Fruit fly (Drosophila melanogaster) whole organism, embryonic: Measurements from ENCODE around the gene org-1.

Experiments
- Atf3 ChIP-seq: fragments of 200-800 bp; sonication (Bioruptor generic); optimal IDR thresholded peaks from 3 replicates; lab custom pipeline; 2016; ENCODE audit warnings: missing biosample characterization, missing genetic modification characterization
- CG10462 ChIP-seq: fragments of 200-800 bp; sonication (Bioruptor generic); optimal IDR thresholded peaks from 2 replicates; lab custom pipeline; 2016; ENCODE audit warnings: missing biosample characterization, missing genetic modification characterization
- CG11085 ChIP-seq: fragments of 200-800 bp; sonication (Bioruptor generic); IDR thresholded peaks from 2 replicates; pipeline ENCODE4 v1.3.6; 2022; ENCODE audit warnings: missing biosample characterization, missing genetic modification characterization
- CG11247 ChIP-seq: fragments of 200-800 bp; sonication (Bioruptor generic); IDR thresholded peaks from 2 replicates; pipeline ENCODE4 v1.3.6; 2022; ENCODE audit warnings: missing biosample characterization, missing genetic modification characterization
- CG13123 ChIP-seq: fragments of 200-800 bp; sonication (Bioruptor generic); optimal IDR thresholded peaks from 2 replicates; lab custom pipeline; 2016; ENCODE audit warnings: missing biosample characterization, missing genetic modification characterization
- CG14965 ChIP-seq: fragments of 200-800 bp; sonication (Bioruptor generic); optimal IDR thresholded peaks from 2 replicates; lab custom pipeline; 2016; ENCODE audit warnings: missing biosample characterization, missing genetic modification characterization, borderline replicate concordance
- CG15479 ChIP-seq: fragments of 200-800 bp; sonication (Bioruptor generic); optimal IDR thresholded peaks from 3 replicates; lab custom pipeline; 2019; ENCODE audit warnings: missing biosample characterization, mild to moderate bottlenecking, missing genetic modification characterization, moderate library complexity
- CG18011 ChIP-seq: fragments of 200-800 bp; sonication (Bioruptor generic); optimal IDR thresholded peaks from 2 replicates; lab custom pipeline; 2017; ENCODE audit warnings: missing biosample characterization, missing genetic modification characterization, mild to moderate bottlenecking, moderate library complexity, missing genotype
- CG34224 ChIP-seq: fragments of 200-800 bp; sonication (Bioruptor generic); IDR thresholded peaks from 3 replicates; pipeline ENCODE4 v1.3.6; 2022; ENCODE audit warnings: missing biosample characterization, missing genetic modification characterization; ENCODE audit not compliant: partially characterized antibody
- CG6175 ChIP-seq: fragments of 200-800 bp; sonication (Bioruptor generic); IDR thresholded peaks from 3 replicates; pipeline ENCODE4 v1.3.6; 2022; ENCODE audit warnings: missing biosample characterization, missing genetic modification characterization
- CG6254 ChIP-seq: fragments of 200-800 bp; sonication (Bioruptor generic); optimal IDR thresholded peaks from 3 replicates; lab custom pipeline; 2017; ENCODE audit warnings: mild to moderate bottlenecking, missing biosample characterization, missing genetic modification reagents, missing genetic modification characterization
- Chrac-16 ChIP-seq: fragments of 200-800 bp; sonication (Bioruptor generic); optimal IDR thresholded peaks from 3 replicates; lab custom pipeline; 2016; ENCODE audit warnings: missing biosample characterization, missing genetic modification characterization
- CrebB ChIP-seq: fragments of 200-800 bp; sonication (Bioruptor generic); optimal IDR thresholded peaks from 3 replicates; lab custom pipeline; 2018; ENCODE audit warnings: missing biosample characterization, mild to moderate bottlenecking, missing genetic modification characterization
- Dbx ChIP-seq: fragments of 200-800 bp; sonication (Bioruptor generic); IDR thresholded peaks from 3 replicates; pipeline ENCODE4 v1.3.6; 2022; ENCODE audit warnings: missing biosample characterization, missing genetic modification characterization
- E2f2 ChIP-seq: fragments of 200-800 bp; sonication (Bioruptor generic); IDR thresholded peaks from 2 replicates; pipeline ENCODE4 v1.3.6; 2022; ENCODE audit warnings: missing biosample characterization, missing genetic modification characterization
- Eip74EF ChIP-seq, 2 experiments: fragments of 200-800 bp in 1 of 2; fragments of >200 bp in 1 of 2; sonication (Bioruptor generic) in 1 of 2; optimal IDR thresholded peaks; 2 replicates each; lab custom pipeline; 2017 to 2019; ENCODE audit warnings: missing biosample characterization in 2 of 2, missing genetic modification characterization in 2 of 2, mild to moderate bottlenecking in 1 of 2, moderate library complexity in 1 of 2
- Elba2 ChIP-seq: fragments of 200-800 bp; sonication (Bioruptor generic); optimal IDR thresholded peaks from 3 replicates; lab custom pipeline; 2016; ENCODE audit warnings: missing biosample characterization, missing genetic modification characterization
- Ets97D ChIP-seq: fragments of 200-800 bp; sonication (Bioruptor generic); optimal IDR thresholded peaks from 3 replicates; lab custom pipeline; 2016; ENCODE audit warnings: missing biosample characterization, missing genetic modification characterization
- Gsc ChIP-seq: fragments of 200-800 bp; sonication (Bioruptor generic); IDR thresholded peaks from 2 replicates; pipeline ENCODE4 v1.3.6; 2022; ENCODE audit warnings: missing biosample characterization, missing genetic modification characterization
- HLH3B ChIP-seq: fragments of 200-800 bp; sonication (Bioruptor generic); IDR thresholded peaks from 2 replicates; pipeline ENCODE4 v1.3.6; 2022; ENCODE audit warnings: missing biosample characterization, missing genetic modification characterization
- HLH4C ChIP-seq: fragments of 200-800 bp; sonication (Bioruptor generic); IDR thresholded peaks from 3 replicates; pipeline ENCODE4 v1.3.6; 2022; ENCODE audit warnings: missing biosample characterization, missing genetic modification characterization; ENCODE audit not compliant: partially characterized antibody
- Lhr ChIP-seq: fragments of 200-800 bp; sonication (Bioruptor generic); optimal IDR thresholded peaks from 3 replicates; lab custom pipeline; 2017; ENCODE audit warnings: mild to moderate bottlenecking, missing biosample characterization, missing genetic modification reagents, missing genetic modification characterization
- Mad ChIP-seq: fragments of 200-800 bp; sonication (Bioruptor generic); optimal IDR thresholded peaks from 2 replicates; lab custom pipeline; 2016; ENCODE audit warnings: missing biosample characterization, missing genetic modification characterization
- Mrtf ChIP-seq: fragments of 200-800 bp; sonication (Bioruptor generic); IDR thresholded peaks from 3 replicates; pipeline ENCODE4 v1.3.6; 2022; ENCODE audit warnings: missing biosample characterization, missing genetic modification characterization
- Nf-YC ChIP-seq: fragments of 200-800 bp; optimal IDR thresholded peaks from 3 replicates; lab custom pipeline; 2019; ENCODE audit warnings: missing biosample characterization, mild to moderate bottlenecking, missing genetic modification characterization, moderate library complexity
- PHDP ChIP-seq: fragments of 200-800 bp; sonication (Bioruptor generic); optimal IDR thresholded peaks from 3 replicates; lab custom pipeline; 2018; ENCODE audit warnings: missing biosample characterization, mild to moderate bottlenecking, missing genetic modification characterization, moderate library complexity
- Sin3A ChIP-seq: fragments of >200 bp; optimal IDR thresholded peaks from 2 replicates; lab custom pipeline; 2018
- Sox102F ChIP-seq: fragments of 200-800 bp; sonication (Bioruptor generic); optimal IDR thresholded peaks from 2 replicates; lab custom pipeline; 2018; ENCODE audit warnings: missing biosample characterization, mild to moderate bottlenecking, missing genetic modification characterization, moderate library complexity
- Stat92E ChIP-seq, 3 experiments: fragments of >200 bp in 2 of 3; fragments of 200-800 bp in 1 of 3; sonication (Bioruptor generic) in 1 of 3; optimal IDR thresholded peaks; 2 replicates each; lab custom pipeline; 2017 to 2019; ENCODE audit warnings: missing biosample characterization in 3 of 3, missing genetic modification characterization in 3 of 3, mild to moderate bottlenecking in 1 of 3, moderate library complexity in 1 of 3
- amos ChIP-seq: fragments of 200-800 bp; sonication (Bioruptor generic); IDR thresholded peaks from 2 replicates; pipeline ENCODE4 v1.3.6; 2022; ENCODE audit warnings: missing biosample characterization, missing genetic modification characterization; ENCODE audit not compliant: partially characterized antibody
- chm ChIP-seq: fragments of 200-800 bp; sonication (Bioruptor generic); IDR thresholded peaks from 2 replicates; pipeline ENCODE4 v1.3.6; 2022; ENCODE audit warnings: missing biosample characterization, missing genetic modification characterization
- crc ChIP-seq: fragments of 200-800 bp; sonication (Bioruptor generic); optimal IDR thresholded peaks from 2 replicates; lab custom pipeline; 2016; ENCODE audit warnings: missing biosample characterization, missing genetic modification characterization
- cwo ChIP-seq: fragments of 200-800 bp; sonication (Bioruptor generic); optimal IDR thresholded peaks from 3 replicates; lab custom pipeline; 2017; ENCODE audit warnings: missing biosample characterization, missing genetic modification characterization, mild to moderate bottlenecking, moderate library complexity, missing genetic modification reagents
- disco-r ChIP-seq: fragments of 200-800 bp; sonication (Bioruptor generic); optimal IDR thresholded peaks from 2 replicates; lab custom pipeline; 2016; ENCODE audit warnings: missing biosample characterization, missing genetic modification characterization
- eve ChIP-seq, 2 experiments: fragments of >200 bp; optimal IDR thresholded peaks; 2 replicates each; lab custom pipeline; 2017; ENCODE audit warnings: missing biosample characterization in 2 of 2, missing genetic modification characterization in 2 of 2
- exex ChIP-seq: fragments of 200-800 bp; sonication (Bioruptor generic); optimal IDR thresholded peaks from 4 replicates; lab custom pipeline; 2018; ENCODE audit warnings: missing biosample characterization, mild to moderate bottlenecking, missing genetic modification characterization, moderate library complexity
- fd96Cb ChIP-seq: fragments of 200-800 bp; sonication (Bioruptor generic); optimal IDR thresholded peaks from 2 replicates; lab custom pipeline; 2018; ENCODE audit warnings: missing biosample characterization, mild to moderate bottlenecking, missing genetic modification characterization, moderate library complexity
- gem ChIP-seq: fragments of 200-800 bp; sonication (Bioruptor generic); optimal IDR thresholded peaks from 2 replicates; lab custom pipeline; 2019; ENCODE audit warnings: missing biosample characterization, mild to moderate bottlenecking, missing genetic modification characterization, moderate library complexity
- gro ChIP-seq: fragments of 200-800 bp; sonication (Bioruptor generic); optimal IDR thresholded peaks from 2 replicates; lab custom pipeline; 2016; ENCODE audit warnings: missing biosample characterization, missing genetic modification characterization
- gsb ChIP-seq: fragments of 200-800 bp; sonication (Bioruptor generic); IDR thresholded peaks from 2 replicates; pipeline ENCODE4 v1.3.6; 2022; ENCODE audit warnings: missing biosample characterization, missing genetic modification characterization
- maf-S ChIP-seq: fragments of 200-800 bp; sonication (Bioruptor generic); optimal IDR thresholded peaks from 2 replicates; lab custom pipeline; 2016; ENCODE audit warnings: missing biosample characterization, missing genetic modification characterization
- pfk ChIP-seq: fragments of 200-800 bp; sonication (Bioruptor generic); optimal IDR thresholded peaks from 2 replicates; lab custom pipeline; 2018; ENCODE audit warnings: missing biosample characterization, mild to moderate bottlenecking, missing genetic modification characterization, moderate library complexity
- seq ChIP-seq: fragments of 200-800 bp; sonication (Bioruptor generic); IDR thresholded peaks from 2 replicates; pipeline ENCODE4 v1.3.6; 2022; ENCODE audit warnings: missing biosample characterization, missing genetic modification characterization
- sim ChIP-seq: fragments of 200-800 bp; sonication (Bioruptor generic); IDR thresholded peaks from 2 replicates; pipeline ENCODE4 v1.3.6; 2022; ENCODE audit warnings: missing biosample characterization, missing genetic modification characterization
- sna ChIP-seq: fragments of 200-800 bp; sonication (Bioruptor generic); IDR thresholded peaks from 2 replicates; pipeline ENCODE4 v1.3.6; 2022; ENCODE audit warnings: missing biosample characterization, missing genetic modification characterization; ENCODE audit not compliant: partially characterized antibody
- ssp ChIP-seq: fragments of 200-800 bp; sonication (Bioruptor generic); IDR thresholded peaks from 2 replicates; pipeline ENCODE4 v1.3.6; 2022; ENCODE audit warnings: missing biosample characterization, missing genetic modification characterization
- trh ChIP-seq: fragments of 200-800 bp; sonication (Bioruptor generic); optimal IDR thresholded peaks from 2 replicates; lab custom pipeline; 2016; ENCODE audit warnings: missing biosample characterization, missing genetic modification characterization
- tup ChIP-seq: fragments of 200-800 bp; sonication (Bioruptor generic); optimal IDR thresholded peaks from 2 replicates; lab custom pipeline; 2016; ENCODE audit warnings: missing biosample characterization, mild to moderate bottlenecking, missing genetic modification characterization, moderate library complexity
- wek ChIP-seq: fragments of 200-800 bp; sonication (Bioruptor generic); optimal IDR thresholded peaks from 3 replicates; lab custom pipeline; 2018; ENCODE audit warnings: missing biosample characterization, mild to moderate bottlenecking, missing genetic modification characterization, moderate library complexity

The org-1 gene

DNA sequence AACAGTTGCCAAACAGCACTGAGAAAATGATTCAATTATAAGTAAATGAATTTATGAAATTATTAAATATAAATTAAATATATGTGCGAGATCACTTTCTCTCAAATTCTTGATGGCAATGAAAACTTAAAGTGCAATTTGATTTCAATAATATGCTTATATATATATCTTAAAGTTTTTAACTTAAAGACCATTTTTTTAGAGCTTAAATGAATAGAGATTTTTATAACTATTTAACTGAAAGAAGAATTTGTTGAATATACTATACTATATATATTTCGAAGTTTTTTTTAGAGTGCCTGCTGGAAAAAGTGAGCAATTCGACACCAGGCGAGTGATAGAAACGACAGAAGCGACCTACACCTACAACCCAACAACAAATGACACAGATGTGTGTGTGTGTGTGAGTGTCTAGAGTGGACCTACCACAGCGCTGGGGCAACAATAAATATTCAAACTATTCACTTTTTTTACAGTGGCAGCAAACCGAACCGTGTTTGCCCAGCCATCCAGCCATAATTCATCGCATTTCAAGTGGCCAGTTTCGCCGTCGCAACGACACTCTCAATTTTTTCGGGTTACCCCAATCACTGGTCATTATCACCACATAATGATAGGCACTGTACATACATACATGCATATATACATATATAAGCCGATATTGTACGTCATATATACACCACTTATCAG is 9.8 kb downstream of the org-1 start (continued):
- TF ChIP-seq trh (GFP tag; lab: Kevin White, UChicago) = no peak
- TF ChIP-seq CrebB (tag; lab: Kevin White, UChicago) = no peak
- no peak for TF ChIP-seq sna
- no peak for TF ChIP-seq Stat92E (GFP tag; optimal IDR thresholded peaks at IDR 0.05; lab: Kevin White, UChicago)
- no peak for TF ChIP-seq CG34224 (GFP tag; lab: Robert Waterston, UW)
- TF ChIP-seq seq (GFP tag; lab: Robert Waterston, UW) = no peak
- peak; percentile 89 for TF ChIP-seq gem (tag; lab: Kevin White, UChicago)
- peak; percentile 17; the same call in 1 of the 2 replicates for TF ChIP-seq E2f2 (GFP tag; lab: Robert Waterston, UW)
- TF ChIP-seq CG18011 (GFP tag; lab: Kevin White, UChicago) = no peak
- no peak for TF ChIP-seq ssp (GFP tag; lab: Robert Waterston, UW)
- no peak for TF ChIP-seq crc (GFP tag; lab: Kevin White, UChicago)
- TF ChIP-seq CG11085 (GFP tag; lab: Robert Waterston, UW) = no peak
- TF ChIP-seq Ets97D (GFP tag; lab: Kevin White, UChicago) = no peak
- no peak for TF ChIP-seq Chrac-16 (GFP tag; lab: Kevin White, UChicago)
- TF ChIP-seq HLH4C (GFP tag; lab: Robert Waterston, UW) = no peak
- no peak for TF ChIP-seq Mad
- peak; percentile 25 for TF ChIP-seq CG6254 (GFP tag; lab: Kevin White, UChicago)
- TF ChIP-seq maf-S (GFP tag; lab: Kevin White, UChicago) = no peak
- TF ChIP-seq fd96Cb (tag; lab: Kevin White, UChicago) = peak; percentile 72
- TF ChIP-seq Sox102F = peak; percentile 72
- TF ChIP-seq CG11247 (GFP tag; lab: Robert Waterston, UW) = no peak
- no peak for TF ChIP-seq Lhr (GFP tag; lab: Kevin White, UChicago)
- TF ChIP-seq Nf-YC = peak; percentile 27
- TF ChIP-seq Sin3A = no peak
- no peak for TF ChIP-seq CG15479 (GFP tag; lab: Kevin White, UChicago)
- no peak for TF ChIP-seq Gsc
- 0 out of 2 replicates have a peak, but pooled peaks have one; percentile 51 for TF ChIP-seq chm (GFP tag; lab: Robert Waterston, UW)
- 0 out of 3 replicates have a peak, but pooled peaks have one; percentile 19 for TF ChIP-seq Dbx
- no peak for TF ChIP-seq disco-r
- no peak for TF ChIP-seq Mrtf (GFP tag; lab: Robert Waterston, UW)
- TF ChIP-seq gro (GFP tag; lab: Kevin White, UChicago) = no peak
- TF ChIP-seq sim = peak; percentile 32; the same call in 1 of the 2 replicates
- no peak for TF ChIP-seq Eip74EF (GFP tag; optimal IDR thresholded peaks at IDR 0.05; lab: Kevin White, UChicago)
- no peak for TF ChIP-seq amos (GFP tag; lab: Robert Waterston, UW)
- peak; percentile 11 for TF ChIP-seq cwo (GFP tag; lab: Kevin White, UChicago)
- no peak for TF ChIP-seq eve (GFP tag; optimal IDR thresholded peaks at IDR 0.05; lab: Kevin White, UChicago)
- TF ChIP-seq CG6175 (GFP tag; lab: Robert Waterston, UW) = 0 out of 3 replicates have a peak, but pooled peaks have one; percentile 51
- TF ChIP-seq pfk (GFP tag; lab: Kevin White, UChicago) = no peak
- no peak for TF ChIP-seq Elba2 (GFP tag; lab: Kevin White, UChicago)
- no peak for TF ChIP-seq wek (GFP tag; lab: Kevin White, UChicago)
- TF ChIP-seq PHDP = peak; percentile 64
- TF ChIP-seq CG13123 (GFP tag; lab: Kevin White, UChicago) = no peak
- TF ChIP-seq Atf3 (GFP tag; lab: Kevin White, UChicago) = no peak
- peak; percentile 84 for TF ChIP-seq exex
- no peak for TF ChIP-seq CG10462
- no peak for TF ChIP-seq gsb (GFP tag; lab: Robert Waterston, UW)
- peak; percentile 46; the same call in 1 of the 2 replicates for TF ChIP-seq HLH3B
- no peak for TF ChIP-seq CG14965 (GFP tag; lab: Kevin White, UChicago)
- TF ChIP-seq tup (GFP tag; lab: Kevin White, UChicago) = no peak
